Fruit fly (Drosophila melanogaster) whole organism, embryonic: ENCODE measurements around the gene CG4461.

Experiments
- B-H2 ChIP-seq: fragments of 200-800 bp; sonication (Bioruptor generic); optimal IDR thresholded peaks from 2 replicates; lab custom pipeline; 2018; ENCODE audit warnings: missing biosample characterization, mild to moderate bottlenecking, missing genetic modification characterization
- BEAF-32 ChIP-seq: fragments of 200-800 bp; sonication (Bioruptor generic); optimal IDR thresholded peaks from 3 replicates; lab custom pipeline; 2017; ENCODE audit warnings: missing biosample characterization, missing genetic modification characterization, mild to moderate bottlenecking, moderate library complexity, missing genetic modification reagents
- BtbVII ChIP-seq: fragments of 200-800 bp; sonication (Bioruptor generic); optimal IDR thresholded peaks from 3 replicates; lab custom pipeline; 2017; ENCODE audit warnings: missing biosample characterization, mild to moderate bottlenecking, missing genetic modification characterization
- CG10147 ChIP-seq: fragments of 200-800 bp; sonication (Bioruptor generic); optimal IDR thresholded peaks from 2 replicates; lab custom pipeline; 2019; ENCODE audit warnings: missing biosample characterization, mild to moderate bottlenecking, missing genetic modification characterization, moderate library complexity
- CG10565 ChIP-seq: fragments of 200-800 bp; sonication (Bioruptor generic); optimal IDR thresholded peaks from 3 replicates; lab custom pipeline; 2016; ENCODE audit warnings: missing biosample characterization, mild to moderate bottlenecking, missing genetic modification characterization
- CG10979 ChIP-seq: fragments of 200-800 bp; sonication (Bioruptor generic); optimal IDR thresholded peaks from 2 replicates; lab custom pipeline; 2018; ENCODE audit warnings: missing biosample characterization, mild to moderate bottlenecking, missing genetic modification characterization, moderate library complexity
- CG11504 ChIP-seq: fragments of 200-800 bp; sonication (Bioruptor generic); optimal IDR thresholded peaks from 3 replicates; lab custom pipeline; 2019; ENCODE audit warnings: missing biosample characterization, mild to moderate bottlenecking, missing genetic modification characterization, moderate library complexity
- CG11695 ChIP-seq: fragments of 200-800 bp; sonication (Bioruptor generic); IDR thresholded peaks from 3 replicates; pipeline ENCODE4 v1.3.6; 2022; ENCODE audit warnings: missing biosample characterization, missing genetic modification characterization
- CG12219 ChIP-seq: fragments of 200-800 bp; sonication (Bioruptor generic); optimal IDR thresholded peaks from 3 replicates; lab custom pipeline; 2018; ENCODE audit warnings: missing biosample characterization, mild to moderate bottlenecking, missing genetic modification characterization
- CG13287 ChIP-seq: fragments of 200-800 bp; sonication (Bioruptor generic); IDR thresholded peaks from 2 replicates; pipeline ENCODE4 v1.3.6; 2022; ENCODE audit warnings: missing biosample characterization, missing genetic modification characterization; ENCODE audit not compliant: partially characterized antibody
- CG15011 ChIP-seq: fragments of 200-800 bp; sonication (Bioruptor generic); optimal IDR thresholded peaks from 3 replicates; lab custom pipeline; 2018; ENCODE audit warnings: missing biosample characterization, mild to moderate bottlenecking, missing genetic modification characterization
- CG18262 ChIP-seq: fragments of 200-800 bp; optimal IDR thresholded peaks from 3 replicates; lab custom pipeline; 2019; ENCODE audit warnings: missing biosample characterization, mild to moderate bottlenecking, missing genetic modification characterization, moderate library complexity
- CG1832 ChIP-seq: fragments of 200-800 bp; sonication (Bioruptor generic); optimal IDR thresholded peaks from 2 replicates; lab custom pipeline; 2017; ENCODE audit warnings: missing biosample characterization, mild to moderate bottlenecking, missing genetic modification characterization, inconsistent platforms
- CG18619 ChIP-seq: fragments of 200-800 bp; sonication (Bioruptor generic); optimal IDR thresholded peaks from 3 replicates; lab custom pipeline; 2017; ENCODE audit warnings: missing biosample characterization, mild to moderate bottlenecking, missing genetic modification characterization
- CG2120 ChIP-seq: fragments of 200-800 bp; sonication (Bioruptor generic); optimal IDR thresholded peaks from 3 replicates; lab custom pipeline; 2016; ENCODE audit warnings: missing biosample characterization, missing genetic modification characterization
- CG31441 ChIP-seq: fragments of 200-800 bp; sonication (Bioruptor generic); IDR thresholded peaks from 2 replicates; pipeline ENCODE4 v1.3.6; 2022; ENCODE audit warnings: missing biosample characterization, missing genetic modification characterization
- CG3847 ChIP-seq: fragments of 200-800 bp; sonication (Bioruptor generic); IDR thresholded peaks from 2 replicates; pipeline ENCODE4 v1.3.6; 2022; ENCODE audit warnings: missing biosample characterization, missing genetic modification characterization
- CG5245 ChIP-seq: fragments of 200-800 bp; sonication (Bioruptor generic); optimal IDR thresholded peaks from 3 replicates; lab custom pipeline; 2016; ENCODE audit warnings: missing biosample characterization, missing genetic modification characterization
- Fer2 ChIP-seq: fragments of 200-800 bp; sonication (Bioruptor generic); optimal IDR thresholded peaks from 2 replicates; lab custom pipeline; 2018; ENCODE audit warnings: missing biosample characterization, mild to moderate bottlenecking, missing genetic modification characterization, moderate library complexity
- H15 ChIP-seq: fragments of 200-800 bp; sonication (Bioruptor generic); IDR thresholded peaks from 3 replicates; pipeline ENCODE4 v1.3.6; 2022; ENCODE audit warnings: missing biosample characterization, missing genetic modification characterization
- Hmr ChIP-seq: fragments of 200-800 bp; sonication (Bioruptor generic); optimal IDR thresholded peaks from 3 replicates; lab custom pipeline; 2017; ENCODE audit warnings: mild to moderate bottlenecking, missing biosample characterization, missing genetic modification reagents, missing genetic modification characterization
- Lim3 ChIP-seq: fragments of 200-800 bp; sonication (Bioruptor generic); IDR thresholded peaks from 2 replicates; pipeline ENCODE4 v1.3.6; 2022; ENCODE audit warnings: missing biosample characterization, missing genetic modification characterization
- MTF-1 ChIP-seq: fragments of 200-800 bp; sonication (Bioruptor generic); optimal IDR thresholded peaks from 2 replicates; lab custom pipeline; 2018; ENCODE audit warnings: missing biosample characterization, mild to moderate bottlenecking, missing genetic modification characterization, borderline replicate concordance
- Oli ChIP-seq: fragments of 200-800 bp; sonication (Bioruptor generic); optimal IDR thresholded peaks from 2 replicates; lab custom pipeline; 2018; ENCODE audit warnings: missing biosample characterization, mild to moderate bottlenecking, missing genetic modification characterization, moderate library complexity
- Scr ChIP-seq: fragments of 200-800 bp; sonication (Bioruptor generic); IDR thresholded peaks from 2 replicates; pipeline ENCODE4 v1.3.6; 2022; ENCODE audit warnings: missing biosample characterization, missing genetic modification characterization; ENCODE audit not compliant: partially characterized antibody
- Sry-δ ChIP-seq: fragments of 200-800 bp; sonication (Bioruptor generic); optimal IDR thresholded peaks from 2 replicates; lab custom pipeline; 2016; ENCODE audit warnings: missing biosample characterization, missing genetic modification characterization
- Ssrp ChIP-seq: fragments of 200-800 bp; sonication (Bioruptor generic); optimal IDR thresholded peaks from 2 replicates; lab custom pipeline; 2018; ENCODE audit warnings: missing biosample characterization, mild to moderate bottlenecking, missing genetic modification characterization, moderate library complexity
- abd-A ChIP-seq: fragments of 200-800 bp; sonication (Bioruptor generic); optimal IDR thresholded peaks from 3 replicates; lab custom pipeline; 2019; ENCODE audit warnings: missing biosample characterization, mild to moderate bottlenecking, missing genetic modification characterization, moderate library complexity
- ac ChIP-seq: fragments of 200-800 bp; sonication (Bioruptor generic); optimal IDR thresholded peaks from 3 replicates; lab custom pipeline; 2017; ENCODE audit warnings: missing biosample characterization, mild to moderate bottlenecking, missing genetic modification characterization
- btn ChIP-seq: fragments of 200-800 bp; sonication (Bioruptor generic); optimal IDR thresholded peaks from 2 replicates; lab custom pipeline; 2016; ENCODE audit warnings: missing biosample characterization, missing genetic modification characterization
- corto ChIP-seq: fragments of 200-800 bp; sonication (Bioruptor generic); optimal IDR thresholded peaks from 2 replicates; lab custom pipeline; 2016; ENCODE audit warnings: missing biosample characterization, mild to moderate bottlenecking, missing genetic modification characterization, moderate library complexity
- esg ChIP-seq: fragments of 200-800 bp; sonication (Bioruptor generic); conservative IDR thresholded peaks from 2 replicates; pipeline ENCODE4 v1.3.6; 2022; ENCODE audit warnings: missing biosample characterization, missing genetic modification characterization
- kay ChIP-seq: fragments of 200-800 bp; sonication (Bioruptor generic); optimal IDR thresholded peaks from 2 replicates; lab custom pipeline; 2016; ENCODE audit warnings: missing biosample characterization, missing genetic modification characterization
- maf-S ChIP-seq: fragments of 200-800 bp; sonication (Bioruptor generic); optimal IDR thresholded peaks from 2 replicates; lab custom pipeline; 2016; ENCODE audit warnings: missing biosample characterization, missing genetic modification characterization
- mam ChIP-seq: fragments of 200-800 bp; sonication (Bioruptor generic); optimal IDR thresholded peaks from 3 replicates; lab custom pipeline; 2016; ENCODE audit warnings: missing biosample characterization, missing genetic modification characterization
- nau ChIP-seq: fragments of 200-800 bp; sonication (Bioruptor generic); optimal IDR thresholded peaks from 3 replicates; lab custom pipeline; 2017; ENCODE audit warnings: missing biosample characterization, mild to moderate bottlenecking, missing genetic modification characterization, missing genetic modification reagents
- pnt ChIP-seq: fragments of 200-800 bp; sonication (Bioruptor generic); optimal IDR thresholded peaks from 3 replicates; lab custom pipeline; 2016; ENCODE audit warnings: missing biosample characterization, missing genetic modification characterization
- ranshi ChIP-seq: fragments of 200-800 bp; sonication (Bioruptor generic); IDR thresholded peaks from 2 replicates; pipeline ENCODE4 v1.3.6; 2022; ENCODE audit warnings: missing biosample characterization, missing genetic modification characterization
- rib ChIP-seq: fragments of 200-800 bp; sonication (Bioruptor generic); IDR thresholded peaks from 2 replicates; pipeline ENCODE4 v1.3.6; 2022; ENCODE audit warnings: missing biosample characterization, missing genetic modification characterization
- sens-2 ChIP-seq: fragments of 200-800 bp; sonication (Bioruptor generic); IDR thresholded peaks from 2 replicates; pipeline ENCODE4 v1.3.6; 2022; ENCODE audit warnings: missing biosample characterization, missing genetic modification characterization
- tin ChIP-seq: fragments of 200-800 bp; sonication (Bioruptor generic); optimal IDR thresholded peaks from 3 replicates; lab custom pipeline; 2016; ENCODE audit warnings: missing biosample characterization, missing genetic modification characterization
- twi ChIP-seq: fragments of 200-800 bp; optimal IDR thresholded peaks from 2 replicates; lab custom pipeline; 2019; ENCODE audit warnings: missing biosample characterization, mild to moderate bottlenecking, missing genetic modification characterization, moderate library complexity
- zen ChIP-seq: fragments of 200-800 bp; sonication (Bioruptor generic); optimal IDR thresholded peaks from 3 replicates; lab custom pipeline; 2018; ENCODE audit warnings: missing biosample characterization, mild to moderate bottlenecking, missing genetic modification characterization, moderate library complexity

The CG4461 gene

dm6 chr3L:9370907-9371365, 4.3 kb upstream of the CG4461 start, which contains the start of gene Fdx1 (continued):
- TF ChIP-seq H15 (GFP tag; lab: Robert Waterston, UW) (0 out of 3 replicates have a peak, but pooled peaks have one; percentile 41), CG10565 (GFP tag; lab: Kevin White, UChicago) (no peak), CG13287 (GFP tag; lab: Robert Waterston, UW) (peak; percentile 81), MTF-1 (GFP tag; lab: Kevin White, UChicago) (no peak), Fer2 (tag; lab: Kevin White, UChicago) (no peak), Oli (tag; lab: Kevin White, UChicago) (no peak), Sry-δ (GFP tag; lab: Kevin White, UChicago) (peak; percentile 70), B-H2 (GFP tag; lab: Kevin White, UChicago) (peak; percentile 18), CG31441 (GFP tag; lab: Robert Waterston, UW) (peak; percentile 52), CG10979 (tag; lab: Kevin White, UChicago) (peak; percentile 23), CG5245 (GFP tag; lab: Kevin White, UChicago) (no peak), Hmr (GFP tag; lab: Kevin White, UChicago) (no peak), CG11695 (GFP tag; lab: Robert Waterston, UW) (0 out of 3 replicates have a peak, but pooled peaks have one; percentile 22), CG3847 (GFP tag; lab: Robert Waterston, UW) (peak; percentile 36), BtbVII (GFP tag; lab: Kevin White, UChicago) (peak; percentile 26), Lim3 (GFP tag; lab: Robert Waterston, UW) (no peak), btn (GFP tag; lab: Kevin White, UChicago) (no peak), ac (GFP tag; lab: Kevin White, UChicago) (no peak), CG1832 (GFP tag; lab: Kevin White, UChicago) (no peak), corto (GFP tag; lab: Kevin White, UChicago) (no peak), twi (tag; lab: Kevin White, UChicago) (no peak), BEAF-32 (peak; percentile 65), nau (GFP tag; lab: Kevin White, UChicago) (no peak), abd-A (no peak), CG15011 (GFP tag; lab: Kevin White, UChicago) (no peak), CG10147 (peak; percentile 46), sens-2 (GFP tag; lab: Robert Waterston, UW) (no peak), ranshi (GFP tag; lab: Robert Waterston, UW) (peak; percentile 37; the same call in 1 of the 2 replicates), maf-S (GFP tag; lab: Kevin White, UChicago) (no peak), CG12219 (no peak), CG11504 (tag; lab: Kevin White, UChicago) (no peak), pnt (GFP tag; lab: Kevin White, UChicago) (no peak), Scr (GFP tag; lab: Robert Waterston, UW) (peak; percentile 68), rib (GFP tag; lab: Robert Waterston, UW) (no peak), CG18619 (GFP tag; lab: Kevin White, UChicago) (no peak), kay (GFP tag; lab: Kevin White, UChicago) (no peak), zen (tag; lab: Kevin White, UChicago) (no peak), CG2120 (peak; percentile 66), CG18262 (peak; percentile 43), Ssrp (tag; lab: Kevin White, UChicago) (no peak), esg (GFP tag; lab: Robert Waterston, UW) (peak; percentile 21; the same call in 1 of the 2 replicates), mam (peak; percentile 25), tin (GFP tag; lab: Kevin White, UChicago) (peak; percentile 41)
